Fruit fly (Drosophila melanogaster) whole organism, prepupa: ENCODE measurements around the gene Fancl.

Source experiments
- Blimp-1 ChIP-seq: fragments of 200-800 bp; sonication (Bioruptor generic); optimal IDR thresholded peaks from 3 replicates; lab custom pipeline; 2017; ENCODE audit warnings: missing biosample characterization, missing genetic modification characterization, mild to moderate bottlenecking, moderate library complexity, missing genetic modification reagents
- CG10631 ChIP-seq: fragments of 200-800 bp; sonication (Bioruptor generic); optimal IDR thresholded peaks from 2 replicates; lab custom pipeline; 2016; ENCODE audit warnings: missing biosample characterization, missing genetic modification characterization
- CG10669 ChIP-seq: fragments of 200-800 bp; sonication (Bioruptor generic); optimal IDR thresholded peaks from 3 replicates; lab custom pipeline; 2018; ENCODE audit warnings: missing biosample characterization, mild to moderate bottlenecking, missing genetic modification characterization, moderate library complexity
- CG11762 ChIP-seq: fragments of 200-800 bp; sonication (Bioruptor generic); optimal IDR thresholded peaks from 3 replicates; lab custom pipeline; 2016; ENCODE audit warnings: missing biosample characterization, missing genetic modification characterization; ENCODE audit not compliant: insufficient read depth
- CG15336 ChIP-seq: fragments of 200-800 bp; sonication (Bioruptor generic); IDR thresholded peaks from 2 replicates; pipeline ENCODE4 v1.3.6; 2022; ENCODE audit warnings: missing biosample characterization, missing genetic modification characterization
- CG1621 ChIP-seq: fragments of 200-800 bp; sonication (Bioruptor generic); optimal IDR thresholded peaks from 3 replicates; lab custom pipeline; 2018; ENCODE audit warnings: missing biosample characterization, mild to moderate bottlenecking, missing genetic modification characterization
- CG16779 ChIP-seq: fragments of 200-800 bp; sonication (Bioruptor generic); optimal IDR thresholded peaks from 3 replicates; lab custom pipeline; 2017; ENCODE audit warnings: missing biosample characterization, mild to moderate bottlenecking, missing genetic modification characterization
- CG3032 ChIP-seq: fragments of 200-800 bp; optimal IDR thresholded peaks from 2 replicates; lab custom pipeline; 2019; ENCODE audit warnings: missing biosample characterization, mild to moderate bottlenecking, missing genetic modification characterization, moderate library complexity
- CG31627 ChIP-seq: fragments of 200-800 bp; sonication (Bioruptor generic); optimal IDR thresholded peaks from 3 replicates; lab custom pipeline; 2016; ENCODE audit warnings: missing biosample characterization, missing genetic modification characterization
- CG32006 ChIP-seq: fragments of 200-800 bp; sonication (Bioruptor generic); optimal IDR thresholded peaks from 3 replicates; lab custom pipeline; 2017; ENCODE audit warnings: missing biosample characterization, mild to moderate bottlenecking, missing genetic modification characterization
- CG3919 ChIP-seq: fragments of 200-800 bp; sonication (Bioruptor generic); optimal IDR thresholded peaks from 3 replicates; lab custom pipeline; 2016; ENCODE audit warnings: missing biosample characterization, missing genetic modification characterization
- CG6163 ChIP-seq: fragments of 200-800 bp; sonication (Bioruptor generic); IDR thresholded peaks from 3 replicates; pipeline ENCODE4 v1.3.6; 2022; ENCODE audit warnings: missing biosample characterization, missing genetic modification characterization
- CG6276 ChIP-seq: fragments of 200-800 bp; sonication (Bioruptor generic); optimal IDR thresholded peaks from 2 replicates; lab custom pipeline; 2017; ENCODE audit warnings: missing biosample characterization, mild to moderate bottlenecking, missing genetic modification characterization
- CG6792 ChIP-seq: fragments of 200-800 bp; sonication (Bioruptor generic); optimal IDR thresholded peaks from 3 replicates; lab custom pipeline; 2016; ENCODE audit warnings: missing biosample characterization, missing genetic modification characterization
- CG6808 ChIP-seq: fragments of 200-800 bp; sonication (Bioruptor generic); optimal IDR thresholded peaks from 3 replicates; lab custom pipeline; 2017; ENCODE audit warnings: missing biosample characterization, missing genetic modification characterization, mild to moderate bottlenecking, moderate library complexity, missing genetic modification reagents
- CG6854 ChIP-seq: fragments of 200-800 bp; sonication (Bioruptor generic); optimal IDR thresholded peaks from 2 replicates; lab custom pipeline; 2017; ENCODE audit warnings: missing biosample characterization, mild to moderate bottlenecking, missing genetic modification characterization
- CG7368 ChIP-seq: fragments of 200-800 bp; sonication (Bioruptor generic); optimal IDR thresholded peaks from 3 replicates; lab custom pipeline; 2016; ENCODE audit warnings: missing biosample characterization, missing genetic modification characterization
- CG8119 ChIP-seq: fragments of 200-800 bp; sonication (Bioruptor generic); IDR thresholded peaks from 3 replicates; pipeline ENCODE4 v1.3.6; 2022; ENCODE audit warnings: missing biosample characterization, missing genetic modification characterization
- CG8319 ChIP-seq: fragments of 200-800 bp; sonication (Bioruptor generic); optimal IDR thresholded peaks from 3 replicates; lab custom pipeline; 2016; ENCODE audit warnings: missing biosample characterization, missing genetic modification characterization
- CG8632 ChIP-seq: fragments of 200-800 bp; sonication (Bioruptor generic); optimal IDR thresholded peaks from 3 replicates; lab custom pipeline; 2016; ENCODE audit warnings: missing biosample characterization, missing genetic modification characterization
- Eip75B ChIP-seq: fragments of 200-800 bp; sonication (Bioruptor generic); optimal IDR thresholded peaks from 3 replicates; lab custom pipeline; 2016; ENCODE audit warnings: missing biosample characterization, missing genetic modification characterization
- Eip78C ChIP-seq: fragments of 200-800 bp; sonication (Bioruptor generic); peaks from one replicate; lab custom pipeline; 2016; ENCODE audit warnings: missing biosample characterization, missing genetic modification characterization
- Eip93F ChIP-seq: fragments of 200-800 bp; sonication (Bioruptor generic); optimal IDR thresholded peaks from 2 replicates; lab custom pipeline; 2016; ENCODE audit warnings: missing biosample characterization, mild to moderate bottlenecking, missing genetic modification characterization
- Ets96B ChIP-seq: fragments of 200-800 bp; optimal IDR thresholded peaks from 2 replicates; lab custom pipeline; 2019; ENCODE audit warnings: missing biosample characterization, mild to moderate bottlenecking, missing genetic modification characterization, moderate library complexity
- Gug ChIP-seq: fragments of 200-800 bp; sonication (Bioruptor generic); IDR thresholded peaks from 2 replicates; pipeline ENCODE4 v1.3.6; 2022; ENCODE audit warnings: missing biosample characterization, missing genetic modification characterization
- Hr38 ChIP-seq: sonication (Bioruptor generic); optimal IDR thresholded peaks from 2 replicates; lab custom pipeline; 2016; ENCODE audit warnings: missing biosample characterization, missing genetic modification characterization
- Hr39 ChIP-seq: fragments of 200-800 bp; sonication (Bioruptor generic); optimal IDR thresholded peaks from 2 replicates; lab custom pipeline; 2016; ENCODE audit warnings: missing biosample characterization, missing genetic modification characterization
- Hr4 ChIP-seq: fragments of 200-800 bp; sonication (Bioruptor generic); optimal IDR thresholded peaks from 3 replicates; lab custom pipeline; 2016; ENCODE audit warnings: missing biosample characterization, missing genetic modification characterization
- Lpt ChIP-seq: fragments of 200-800 bp; sonication (Bioruptor generic); optimal IDR thresholded peaks from 3 replicates; lab custom pipeline; 2016; ENCODE audit warnings: missing biosample characterization, missing genetic modification characterization
- Met ChIP-seq: fragments of 200-800 bp; sonication (Bioruptor generic); optimal IDR thresholded peaks from 3 replicates; lab custom pipeline; 2016; ENCODE audit warnings: missing biosample characterization, missing genetic modification characterization
- OdsH ChIP-seq: fragments of 200-800 bp; sonication (Bioruptor generic); optimal IDR thresholded peaks from 3 replicates; lab custom pipeline; 2016; ENCODE audit warnings: missing biosample characterization, missing genetic modification characterization
- Smox ChIP-seq: fragments of 200-800 bp; sonication (Bioruptor generic); optimal IDR thresholded peaks from 3 replicates; lab custom pipeline; 2016; ENCODE audit warnings: missing biosample characterization, missing genetic modification characterization
- Sox14 ChIP-seq: fragments of 200-800 bp; sonication (Bioruptor generic); optimal IDR thresholded peaks from 3 replicates; lab custom pipeline; 2016; ENCODE audit warnings: missing biosample characterization, missing genetic modification characterization
- Sox15 ChIP-seq: fragments of 200-800 bp; sonication (Bioruptor generic); optimal IDR thresholded peaks from 3 replicates; lab custom pipeline; 2016; ENCODE audit warnings: missing biosample characterization, missing genetic modification characterization
- achi ChIP-seq: fragments of 200-800 bp; sonication (Bioruptor generic); optimal IDR thresholded peaks from 3 replicates; lab custom pipeline; 2016; ENCODE audit warnings: missing biosample characterization, missing genetic modification characterization
- acj6 ChIP-seq: fragments of 200-800 bp; sonication (Bioruptor generic); optimal IDR thresholded peaks from 3 replicates; lab custom pipeline; 2016; ENCODE audit warnings: missing biosample characterization, missing genetic modification characterization
- cyc ChIP-seq: fragments of 200-800 bp; sonication (Bioruptor generic); optimal IDR thresholded peaks from 3 replicates; lab custom pipeline; 2016; ENCODE audit warnings: missing biosample characterization, missing genetic modification characterization
- dsx ChIP-seq: fragments of 200-800 bp; optimal IDR thresholded peaks from 3 replicates; lab custom pipeline; 2019; ENCODE audit warnings: missing biosample characterization, mild to moderate bottlenecking, missing genetic modification characterization, moderate library complexity; ENCODE audit not compliant: poor library complexity, severe bottlenecking
- esn ChIP-seq: fragments of 200-800 bp; sonication (Bioruptor generic); optimal IDR thresholded peaks from 2 replicates; lab custom pipeline; 2016; ENCODE audit warnings: missing biosample characterization, mild to moderate bottlenecking, missing genetic modification characterization, moderate library complexity
- fd59A ChIP-seq: fragments of 200-800 bp; sonication (Bioruptor generic); optimal IDR thresholded peaks from 2 replicates; lab custom pipeline; 2017; ENCODE audit warnings: missing biosample characterization, mild to moderate bottlenecking, missing genetic modification characterization, missing genetic modification reagents
- fd85E ChIP-seq: fragments of 200-800 bp; sonication (Bioruptor generic); optimal IDR thresholded peaks from 3 replicates; lab custom pipeline; 2016; ENCODE audit warnings: missing biosample characterization, missing genetic modification characterization
- fkh ChIP-seq: fragments of 200-800 bp; sonication (Bioruptor generic); optimal IDR thresholded peaks from 3 replicates; lab custom pipeline; 2017; ENCODE audit warnings: missing biosample characterization, mild to moderate bottlenecking, missing genetic modification characterization, moderate library complexity
- lz ChIP-seq: fragments of 200-800 bp; sonication (Bioruptor generic); optimal IDR thresholded peaks from 3 replicates; lab custom pipeline; 2016; ENCODE audit warnings: missing biosample characterization, missing genetic modification characterization
- net ChIP-seq: fragments of 200-800 bp; sonication (Bioruptor generic); optimal IDR thresholded peaks from 3 replicates; lab custom pipeline; 2016; ENCODE audit warnings: missing biosample characterization, missing genetic modification characterization
- pdm3 ChIP-seq: fragments of 200-800 bp; sonication (Bioruptor generic); optimal IDR thresholded peaks from 3 replicates; lab custom pipeline; 2016; ENCODE audit warnings: missing biosample characterization, missing genetic modification characterization
- salr ChIP-seq, 2 experiments: fragments of 200-800 bp; sonication (Bioruptor generic); optimal IDR thresholded peaks; 3 replicates each; lab custom pipeline; 2016 to 2018; ENCODE audit warnings: missing biosample characterization in 2 of 2, missing genetic modification characterization in 2 of 2, mild to moderate bottlenecking in 1 of 2
- spab ChIP-seq: fragments of 200-800 bp; sonication (Bioruptor generic); optimal IDR thresholded peaks from 2 replicates; lab custom pipeline; 2017; ENCODE audit warnings: missing biosample characterization, mild to moderate bottlenecking, missing genetic modification characterization, missing genetic modification reagents
- ss ChIP-seq, 2 experiments: fragments of 200-800 bp; sonication (Bioruptor generic); optimal IDR thresholded peaks; 2 replicates in 1 of 2; 3 replicates in 1 of 2; lab custom pipeline; 2017 to 2018; ENCODE audit warnings: mild to moderate bottlenecking in 2 of 2, missing biosample characterization in 2 of 2, missing genetic modification characterization in 2 of 2, moderate library complexity in 1 of 2
- svp ChIP-seq: fragments of 200-800 bp; sonication (Bioruptor generic); peaks from one replicate; lab custom pipeline; 2016; ENCODE audit warnings: missing biosample characterization, missing genetic modification characterization
- topi ChIP-seq: fragments of 200-800 bp; sonication (Bioruptor generic); optimal IDR thresholded peaks from 3 replicates; lab custom pipeline; 2016; ENCODE audit warnings: missing biosample characterization, missing genetic modification characterization
- vri ChIP-seq: fragments of 200-800 bp; sonication (Bioruptor generic); optimal IDR thresholded peaks from 3 replicates; lab custom pipeline; 2016; ENCODE audit warnings: missing biosample characterization, mild to moderate bottlenecking, missing genetic modification characterization

Gene Fancl

dm6 chr3R:10042664-10043372 is 9.9 kb downstream of the Fancl start, which contains the start of the genes Mical and CG3909:
Gene Mical, minus strand, starts transcription at chr3R:10042895.
Gene CG3909, plus strand, starts transcription at chr3R:10043270.
- TF ChIP-seq achi (peak; percentile 82), svp (GFP tag; lab: Kevin White, UChicago) (peak; percentile 89), Hr39 (GFP tag; lab: Kevin White, UChicago) (peak; percentile 69), CG6854 (no peak), CG1621 (tag; lab: Kevin White, UChicago) (peak; percentile 35), CG32006 (peak; percentile 74), CG6792 (GFP tag; lab: Kevin White, UChicago) (peak; percentile 78), CG31627 (GFP tag; lab: Kevin White, UChicago) (peak; percentile 73), CG8319 (GFP tag; lab: Kevin White, UChicago) (peak; percentile 18), spab (peak; percentile 25), CG3919 (GFP tag; lab: Kevin White, UChicago) (peak; percentile 76), ss (GFP tag; optimal IDR thresholded peaks at IDR 0.05; lab: Kevin White, UChicago) (peak; percentile 6 to 44), Lpt (peak; percentile 57), Gug (GFP tag; lab: Robert Waterston, UW) (peak; percentile 76), CG8119 (peak; percentile 85), cyc (GFP tag; lab: Kevin White, UChicago) (peak; percentile 74), lz (GFP tag; lab: Kevin White, UChicago) (peak; percentile 66), esn (GFP tag; lab: Kevin White, UChicago) (peak; percentile 81), salr (GFP tag; optimal IDR thresholded peaks at IDR 0.05; lab: Kevin White, UChicago) (peak in 1 of 2 experiments; percentile 82), Eip93F (GFP tag; lab: Kevin White, UChicago) (peak; percentile 45), vri (GFP tag; lab: Kevin White, UChicago) (peak; percentile 69), CG6808 (GFP tag; lab: Kevin White, UChicago) (peak; percentile 24), Eip78C (peak; percentile 82), dsx (GFP tag; lab: Kevin White, UChicago) (peak; percentile 77), CG10669 (GFP tag; lab: Kevin White, UChicago) (peak; percentile 46), Hr38 (GFP tag; lab: Kevin White, UChicago) (no peak), fd59A (no peak), Blimp-1 (peak; percentile 39), pdm3 (peak; percentile 65), CG15336 (GFP tag; lab: Robert Waterston, UW) (peak; percentile 78), Eip75B (no peak), Sox14 (GFP tag; lab: Kevin White, UChicago) (peak; percentile 25), Met (peak; percentile 70), Sox15 (GFP tag; lab: Kevin White, UChicago) (peak; percentile 60), OdsH (GFP tag; lab: Kevin White, UChicago) (peak; percentile 83), Ets96B (tag; lab: Kevin White, UChicago) (peak; percentile 82), acj6 (GFP tag; lab: Kevin White, UChicago) (peak; percentile 75), fkh (GFP tag; lab: Kevin White, UChicago) (peak; percentile 30), CG6276 (GFP tag; lab: Kevin White, UChicago) (no peak), fd85E (GFP tag; lab: Kevin White, UChicago) (no peak), CG16779 (tag; lab: Kevin White, UChicago) (peak; percentile 62), CG6163 (peak; percentile 85), net (peak; percentile 68), topi (GFP tag; lab: Kevin White, UChicago) (peak; percentile 60), CG3032 (tag; lab: Kevin White, UChicago) (peak; percentile 86), Smox (peak; percentile 68), CG7368 (GFP tag; lab: Kevin White, UChicago) (peak; percentile 80), CG11762 (GFP tag; lab: Kevin White, UChicago) (peak; percentile 71), CG10631 (peak; percentile 88), Hr4 (peak; percentile 69), CG8632 (peak; percentile 76)
